Worm (Caenorhabditis elegans) whole organism, L2 larva: Measurements from ENCODE around the gene wrt-8.

Experiments used
- dmd-4 ChIP-seq: sonication (generic microtip); optimal IDR thresholded peaks from 2 replicates; lab custom pipeline; 2017; ENCODE audit warnings: missing biosample characterization, missing genetic modification characterization
- mdl-1 ChIP-seq, 2 experiments: fragments of 150-350 bp in 1 of 2; sonication (generic microtip) in 1 of 2; optimal IDR thresholded peaks; 2 replicates each; lab custom pipeline; 2017; ENCODE audit warnings: missing biosample characterization in 2 of 2, missing genetic modification characterization in 2 of 2
- nhr-11 ChIP-seq: fragments of 150-350 bp; optimal IDR thresholded peaks from 2 replicates; lab custom pipeline; 2014; ENCODE audit warnings: missing biosample characterization, missing genetic modification characterization
- nhr-25 ChIP-seq: fragments of 150-350 bp; sonication (generic microtip); optimal IDR thresholded peaks from 3 replicates; lab custom pipeline; 2014; ENCODE audit warnings: missing biosample characterization, missing genetic modification characterization
- unc-39 ChIP-seq: fragments of 150-350 bp; optimal IDR thresholded peaks from 2 replicates; lab custom pipeline; 2014; ENCODE audit warnings: missing biosample characterization, missing genetic modification characterization
- unc-55 ChIP-seq: fragments of 150-350 bp; sonication (generic microtip); optimal IDR thresholded peaks from 3 replicates; lab custom pipeline; 2014; ENCODE audit warnings: missing biosample characterization, missing genetic modification reagents, missing genetic modification characterization

DNA sequence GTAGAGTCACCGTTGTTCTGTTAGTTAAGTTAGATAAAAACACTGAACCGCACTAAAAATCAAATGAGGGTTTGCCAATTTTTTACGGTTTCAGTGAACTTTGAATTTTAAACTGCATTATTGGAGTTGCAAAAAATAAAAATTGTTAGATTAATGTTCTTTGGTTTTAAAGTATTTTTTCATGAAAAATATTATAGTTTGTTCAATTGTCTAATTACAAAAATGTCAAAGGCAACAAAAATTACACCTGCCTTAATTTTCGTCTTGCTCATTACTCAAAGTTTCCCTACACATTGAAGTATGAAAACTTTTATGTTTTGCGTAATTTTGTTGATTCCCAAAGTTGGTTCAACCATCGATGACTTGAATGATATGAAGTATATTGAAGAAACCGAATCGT, 33.6 kb downstream of the wrt-8 start, which contains the start of gene irld-62:
- TF ChIP-seq nhr-25 (tag; lab: Kevin White, UChicago) (no peak), unc-39 (no peak), unc-55 (no peak), nhr-11 (tag; lab: Kevin White, UChicago) (no peak), dmd-4 (tag; lab: Kevin White, UChicago) (no peak), mdl-1 (tag; optimal IDR thresholded peaks at IDR 0.05; lab: Kevin White, UChicago) (no peak)
